Fruit fly (Drosophila melanogaster) whole organism, embryonic: ENCODE results near the gene qtc.

ENCODE experiments used
- Antp ChIP-seq: fragments of 200-800 bp; sonication (Bioruptor generic); optimal IDR thresholded peaks from 3 replicates; lab custom pipeline; 2016; ENCODE audit warnings: missing biosample characterization, missing genetic modification characterization
- Asciz ChIP-seq: fragments of 200-800 bp; sonication (Bioruptor generic); optimal IDR thresholded peaks from 2 replicates; lab custom pipeline; 2017; ENCODE audit warnings: missing biosample characterization, mild to moderate bottlenecking, missing genetic modification characterization, missing genetic modification reagents
- C15 ChIP-seq: fragments of 200-800 bp; sonication (Bioruptor generic); IDR thresholded peaks from 3 replicates; pipeline ENCODE4 v1.3.6; 2022; ENCODE audit warnings: missing biosample characterization, missing genetic modification characterization
- CG10274 ChIP-seq: fragments of 200-800 bp; sonication (Bioruptor generic); optimal IDR thresholded peaks from 3 replicates; lab custom pipeline; 2017; ENCODE audit warnings: missing biosample characterization, mild to moderate bottlenecking, missing genetic modification characterization
- CG11093 ChIP-seq: fragments of 200-800 bp; sonication (Bioruptor generic); IDR thresholded peaks from 3 replicates; pipeline ENCODE4 v1.3.6; 2022; ENCODE audit warnings: missing biosample characterization, missing genetic modification characterization
- CG12219 ChIP-seq: fragments of 200-800 bp; sonication (Bioruptor generic); optimal IDR thresholded peaks from 3 replicates; lab custom pipeline; 2018; ENCODE audit warnings: missing biosample characterization, mild to moderate bottlenecking, missing genetic modification characterization
- CG12299 ChIP-seq: fragments of 200-800 bp; sonication (Bioruptor generic); optimal IDR thresholded peaks from 2 replicates; lab custom pipeline; 2018; ENCODE audit warnings: missing biosample characterization, mild to moderate bottlenecking, missing genetic modification characterization
- CG14667 ChIP-seq: fragments of 200-800 bp; sonication (Bioruptor generic); IDR thresholded peaks from 2 replicates; pipeline ENCODE4 v1.3.6; 2022; ENCODE audit warnings: missing biosample characterization, missing genetic modification characterization
- CG15601 ChIP-seq: fragments of 200-800 bp; sonication (Bioruptor generic); optimal IDR thresholded peaks from 3 replicates; lab custom pipeline; 2019; ENCODE audit warnings: missing biosample characterization, mild to moderate bottlenecking, missing genetic modification characterization, moderate library complexity
- CG1602 ChIP-seq: fragments of 200-800 bp; sonication (Bioruptor generic); optimal IDR thresholded peaks from 3 replicates; lab custom pipeline; 2016; ENCODE audit warnings: missing biosample characterization, missing genetic modification characterization
- CG18476 ChIP-seq: fragments of 200-800 bp; sonication (Bioruptor generic); optimal IDR thresholded peaks from 2 replicates; lab custom pipeline; 2016; ENCODE audit warnings: missing biosample characterization, mild to moderate bottlenecking, missing genetic modification characterization
- CG2889 ChIP-seq: fragments of 200-800 bp; sonication (Bioruptor generic); IDR thresholded peaks from 3 replicates; pipeline ENCODE4 v1.3.6; 2022; ENCODE audit warnings: missing biosample characterization, missing genetic modification characterization
- CG31388 ChIP-seq: fragments of 200-800 bp; sonication (Bioruptor generic); optimal IDR thresholded peaks from 2 replicates; lab custom pipeline; 2016; ENCODE audit warnings: missing biosample characterization, missing genetic modification characterization
- CG3163 ChIP-seq: fragments of 200-800 bp; sonication (Bioruptor generic); optimal IDR thresholded peaks from 3 replicates; lab custom pipeline; 2016; ENCODE audit warnings: missing biosample characterization, missing genetic modification characterization
- CG32772 ChIP-seq: fragments of 200-800 bp; sonication (Bioruptor generic); IDR thresholded peaks from 2 replicates; pipeline ENCODE4 v1.3.6; 2022; ENCODE audit warnings: missing biosample characterization, missing genetic modification characterization
- CG3281 ChIP-seq: fragments of 200-800 bp; sonication (Bioruptor generic); optimal IDR thresholded peaks from 3 replicates; lab custom pipeline; 2017; ENCODE audit warnings: missing biosample characterization, mild to moderate bottlenecking, missing genetic modification characterization
- CG33557 ChIP-seq: fragments of 200-800 bp; sonication (Bioruptor generic); optimal IDR thresholded peaks from 2 replicates; lab custom pipeline; 2019; ENCODE audit warnings: missing biosample characterization, mild to moderate bottlenecking, missing genetic modification characterization, moderate library complexity
- CG4328 ChIP-seq: fragments of 200-800 bp; sonication (Bioruptor generic); optimal IDR thresholded peaks from 3 replicates; lab custom pipeline; 2017; ENCODE audit warnings: missing biosample characterization, missing genetic modification reagents, missing genetic modification characterization
- CG4360 ChIP-seq: fragments of 200-800 bp; sonication (Bioruptor generic); IDR thresholded peaks from 2 replicates; pipeline ENCODE4 v1.3.6; 2022; ENCODE audit warnings: missing biosample characterization, missing genetic modification characterization
- CG4730 ChIP-seq: fragments of 200-800 bp; sonication (Bioruptor generic); IDR thresholded peaks from 2 replicates; pipeline ENCODE4 v1.3.6; 2022; ENCODE audit warnings: missing biosample characterization, missing genetic modification characterization
- CG6254 ChIP-seq: fragments of 200-800 bp; sonication (Bioruptor generic); optimal IDR thresholded peaks from 3 replicates; lab custom pipeline; 2017; ENCODE audit warnings: mild to moderate bottlenecking, missing biosample characterization, missing genetic modification reagents, missing genetic modification characterization
- CG6813 ChIP-seq: fragments of 200-800 bp; sonication (Bioruptor generic); optimal IDR thresholded peaks from 2 replicates; lab custom pipeline; 2017; ENCODE audit warnings: missing biosample characterization, missing genetic modification characterization, mild to moderate bottlenecking, moderate library complexity, missing genetic modification reagents
- CG7963 ChIP-seq: fragments of 200-800 bp; sonication (Bioruptor generic); IDR thresholded peaks from 3 replicates; pipeline ENCODE4 v1.3.6; 2022; ENCODE audit warnings: missing biosample characterization, missing genetic modification characterization; ENCODE audit not compliant: partially characterized antibody
- HHEX ChIP-seq: fragments of 200-800 bp; sonication (Bioruptor generic); optimal IDR thresholded peaks from 3 replicates; lab custom pipeline; 2017; ENCODE audit warnings: missing biosample characterization, mild to moderate bottlenecking, missing genetic modification characterization, missing genetic modification reagents
- HLH3B ChIP-seq: fragments of 200-800 bp; sonication (Bioruptor generic); IDR thresholded peaks from 2 replicates; pipeline ENCODE4 v1.3.6; 2022; ENCODE audit warnings: missing biosample characterization, missing genetic modification characterization
- HLH4C ChIP-seq: fragments of 200-800 bp; sonication (Bioruptor generic); IDR thresholded peaks from 3 replicates; pipeline ENCODE4 v1.3.6; 2022; ENCODE audit warnings: missing biosample characterization, missing genetic modification characterization; ENCODE audit not compliant: partially characterized antibody
- HmgD ChIP-seq: fragments of 200-800 bp; sonication (Bioruptor generic); optimal IDR thresholded peaks from 3 replicates; lab custom pipeline; 2016; ENCODE audit warnings: missing biosample characterization, missing genetic modification characterization
- Lim3 ChIP-seq: fragments of 200-800 bp; sonication (Bioruptor generic); IDR thresholded peaks from 2 replicates; pipeline ENCODE4 v1.3.6; 2022; ENCODE audit warnings: missing biosample characterization, missing genetic modification characterization
- Mad ChIP-seq: fragments of 200-800 bp; sonication (Bioruptor generic); optimal IDR thresholded peaks from 2 replicates; lab custom pipeline; 2016; ENCODE audit warnings: missing biosample characterization, missing genetic modification characterization
- Optix ChIP-seq: fragments of 200-800 bp; sonication (Bioruptor generic); IDR thresholded peaks from 3 replicates; pipeline ENCODE4 v1.3.6; 2022; ENCODE audit warnings: missing biosample characterization, missing genetic modification characterization
- Pdp1 ChIP-seq, 2 experiments: fragments of 200-800 bp; sonication (Bioruptor generic); optimal IDR thresholded peaks; 3 replicates each; lab custom pipeline; 2016; ENCODE audit warnings: missing biosample characterization in 2 of 2, missing genetic modification characterization in 2 of 2, mild to moderate bottlenecking in 1 of 2, moderate library complexity in 1 of 2
- Rfx ChIP-seq: fragments of 200-800 bp; sonication (Bioruptor generic); IDR thresholded peaks from 2 replicates; pipeline ENCODE4 v1.3.6; 2022; ENCODE audit warnings: missing biosample characterization, missing genetic modification characterization
- Sox100B ChIP-seq: fragments of 200-800 bp; sonication (Bioruptor generic); optimal IDR thresholded peaks from 3 replicates; lab custom pipeline; 2018; ENCODE audit warnings: missing biosample characterization, mild to moderate bottlenecking, missing genetic modification characterization
- Ssrp ChIP-seq: fragments of 200-800 bp; sonication (Bioruptor generic); optimal IDR thresholded peaks from 2 replicates; lab custom pipeline; 2018; ENCODE audit warnings: missing biosample characterization, mild to moderate bottlenecking, missing genetic modification characterization, moderate library complexity
- Trl ChIP-seq, 3 experiments: fragments of >200 bp in 2 of 3; fragments of 200-800 bp in 1 of 3; sonication (Bioruptor generic) in 1 of 3; optimal IDR thresholded peaks; 2 replicates in 1 of 3; 3 replicates in 2 of 3; lab custom pipeline; 2016 to 2017; ENCODE audit warnings: missing biosample characterization in 1 of 3, missing genetic modification characterization in 1 of 3
- Xbp1 ChIP-seq: fragments of 200-800 bp; sonication (Bioruptor generic); optimal IDR thresholded peaks from 3 replicates; lab custom pipeline; 2016; ENCODE audit warnings: missing biosample characterization, mild to moderate bottlenecking, missing genetic modification characterization
- aop ChIP-seq: fragments of 200-800 bp; sonication (Bioruptor generic); IDR thresholded peaks from 2 replicates; pipeline ENCODE4 v1.3.6; 2022; ENCODE audit warnings: missing biosample characterization, missing genetic modification characterization
- bigmax ChIP-seq: fragments of 200-800 bp; sonication (Bioruptor generic); optimal IDR thresholded peaks from 2 replicates; lab custom pipeline; 2018; ENCODE audit warnings: missing biosample characterization, mild to moderate bottlenecking, missing genetic modification characterization
- chm ChIP-seq: fragments of 200-800 bp; sonication (Bioruptor generic); IDR thresholded peaks from 2 replicates; pipeline ENCODE4 v1.3.6; 2022; ENCODE audit warnings: missing biosample characterization, missing genetic modification characterization
- corto ChIP-seq: fragments of 200-800 bp; sonication (Bioruptor generic); optimal IDR thresholded peaks from 2 replicates; lab custom pipeline; 2016; ENCODE audit warnings: missing biosample characterization, mild to moderate bottlenecking, missing genetic modification characterization, moderate library complexity
- dati ChIP-seq: fragments of 200-800 bp; sonication (Bioruptor generic); IDR thresholded peaks from 2 replicates; pipeline ENCODE4 v1.3.6; 2022; ENCODE audit warnings: missing biosample characterization, missing genetic modification characterization
- grau ChIP-seq: fragments of 200-800 bp; optimal IDR thresholded peaks from 3 replicates; lab custom pipeline; 2019; ENCODE audit warnings: missing biosample characterization, mild to moderate bottlenecking, missing genetic modification characterization, moderate library complexity
- hkb ChIP-seq, 2 experiments: fragments of 200-800 bp in 1 of 2; fragments of >200 bp in 1 of 2; sonication (Bioruptor generic) in 1 of 2; IDR thresholded peaks in 1 of 2; optimal IDR thresholded peaks in 1 of 2; 2 replicates each; pipeline versions ENCODE4 v1.3.6 to Lab custom; 2017 to 2022; ENCODE audit warnings: missing biosample characterization in 1 of 2, missing genetic modification characterization in 1 of 2
- jumu ChIP-seq: fragments of 200-800 bp; sonication (Bioruptor generic); optimal IDR thresholded peaks from 3 replicates; lab custom pipeline; 2016; ENCODE audit warnings: missing biosample characterization, missing genetic modification characterization
- kay ChIP-seq: fragments of 200-800 bp; sonication (Bioruptor generic); optimal IDR thresholded peaks from 2 replicates; lab custom pipeline; 2016; ENCODE audit warnings: missing biosample characterization, missing genetic modification characterization
- pho ChIP-seq: fragments of 200-800 bp; sonication (Bioruptor generic); optimal IDR thresholded peaks from 2 replicates; lab custom pipeline; 2016; ENCODE audit warnings: missing biosample characterization, missing genetic modification characterization
- ranshi ChIP-seq: fragments of 200-800 bp; sonication (Bioruptor generic); IDR thresholded peaks from 2 replicates; pipeline ENCODE4 v1.3.6; 2022; ENCODE audit warnings: missing biosample characterization, missing genetic modification characterization
- slbo ChIP-seq: fragments of 200-800 bp; sonication (Bioruptor generic); IDR thresholded peaks from 2 replicates; pipeline ENCODE4 v1.3.6; 2022; ENCODE audit warnings: missing biosample characterization, missing genetic modification characterization
- sug ChIP-seq: fragments of 200-800 bp; optimal IDR thresholded peaks from 2 replicates; lab custom pipeline; 2019; ENCODE audit warnings: missing biosample characterization, mild to moderate bottlenecking, missing genetic modification characterization, moderate library complexity
- tap ChIP-seq: fragments of 200-800 bp; optimal IDR thresholded peaks from 3 replicates; lab custom pipeline; 2019; ENCODE audit warnings: missing biosample characterization, mild to moderate bottlenecking, missing genetic modification characterization, moderate library complexity

The qtc gene

dm6 chr2L:5113480-5114118, 53.0 kb downstream of the qtc start (continued):
- TF ChIP-seq CG1602 (GFP tag; lab: Kevin White, UChicago) (no peak), HHEX (GFP tag; lab: Kevin White, UChicago) (peak; percentile 35), ranshi (GFP tag; lab: Robert Waterston, UW) (no peak), CG4328 (no peak), bigmax (GFP tag; lab: Kevin White, UChicago) (no peak), CG4360 (GFP tag; lab: Robert Waterston, UW) (no peak), CG14667 (no peak), corto (GFP tag; lab: Kevin White, UChicago) (no peak), CG4730 (no peak), HmgD (no peak), CG15601 (no peak), sug (no peak), Mad (GFP tag; lab: Kevin White, UChicago) (no peak), dati (GFP tag; lab: Robert Waterston, UW) (no peak), HLH4C (GFP tag; lab: Robert Waterston, UW) (no peak), Asciz (peak; percentile 41), hkb (optimal IDR thresholded peaks at IDR 0.05; lab: Kevin White, UChicago) (no peak), hkb (GFP tag; IDR thresholded peaks at IDR 0.05; lab: Robert Waterston, UW) (peak; percentile 43; the same call in 1 of the 2 replicates), grau (tag; lab: Kevin White, UChicago) (peak; percentile 43), CG12219 (GFP tag; lab: Kevin White, UChicago) (peak; percentile 18), pho (GFP tag; lab: Kevin White, UChicago) (no peak), Trl (optimal IDR thresholded peaks at IDR 0.05; lab: Kevin White, UChicago) (no peak), Trl (GFP tag; optimal IDR thresholded peaks at IDR 0.05; lab: Kevin White, UChicago) (no peak), tap (tag; lab: Kevin White, UChicago) (peak; percentile 44), CG11093 (GFP tag; lab: Robert Waterston, UW) (no peak), Ssrp (tag; lab: Kevin White, UChicago) (no peak), aop (GFP tag; lab: Robert Waterston, UW) (no peak), CG3163 (GFP tag; lab: Kevin White, UChicago) (no peak), CG31388 (GFP tag; lab: Kevin White, UChicago) (no peak), CG32772 (GFP tag; lab: Robert Waterston, UW) (no peak), Antp (GFP tag; lab: Kevin White, UChicago) (no peak), Sox100B (GFP tag; lab: Kevin White, UChicago) (peak; percentile 42), CG33557 (GFP tag; lab: Kevin White, UChicago) (no peak), CG6813 (GFP tag; lab: Kevin White, UChicago) (peak; percentile 52), CG10274 (GFP tag; lab: Kevin White, UChicago) (no peak), Pdp1 (GFP tag; optimal IDR thresholded peaks at IDR 0.05; lab: Kevin White, UChicago) (peak in 1 of 2 experiments; percentile 66), CG3281 (GFP tag; lab: Kevin White, UChicago) (peak; percentile 15), slbo (GFP tag; lab: Robert Waterston, UW) (no peak), CG12299 (no peak), C15 (GFP tag; lab: Robert Waterston, UW) (no peak), CG6254 (GFP tag; lab: Kevin White, UChicago) (no peak), chm (GFP tag; lab: Robert Waterston, UW) (no peak), jumu (GFP tag; lab: Kevin White, UChicago) (no peak), CG2889 (GFP tag; lab: Robert Waterston, UW) (no peak), kay (GFP tag; lab: Kevin White, UChicago) (no peak), Lim3 (no peak), Rfx (GFP tag; lab: Robert Waterston, UW) (no peak), CG7963 (no peak), HLH3B (GFP tag; lab: Robert Waterston, UW) (0 out of 2 replicates have a peak, but pooled peaks have one; percentile 7), Xbp1 (GFP tag; lab: Kevin White, UChicago) (no peak), CG18476 (no peak), Optix (GFP tag; lab: Robert Waterston, UW) (no peak)
